Fruit fly (Drosophila melanogaster): ENCODE data around the gene CG6938.
A peak's percentile ranks its signal among the peaks of the same experiment; 100 is the strongest.

The CG6938 gene

dm6 chr3L:11990436-11990835 lies 5.7 kb downstream of the CG6938 start, which contains the start of gene CG6931:
Gene CG6931 (plus strand): TSS chr3L:11990736.
- TF ChIP-seq CG32264 (GFP tag; optimal IDR thresholded peaks at IDR 0.05) (no peak), ey (GFP tag; optimal IDR thresholded peaks at IDR 0.05) (no peak), Mio (GFP tag; optimal IDR thresholded peaks at IDR 0.05) (no peak), Abd-B (GFP tag; optimal IDR thresholded peaks at IDR 0.05) (no peak), Jra (GFP tag; optimal IDR thresholded peaks at IDR 0.05) (no peak), lola (GFP tag; optimal IDR thresholded peaks at IDR 0.05) (no peak), Dif (GFP tag; optimal IDR thresholded peaks at IDR 0.05; ENCODE audit: partially characterized antibody) (no peak)

dm6 chr3L:11992960-11993359 lies 8.3 kb downstream of the CG6938 start, which contains the start of gene viaf:
Gene viaf (minus strand): TSS chr3L:11993179.
- peak; percentile 10 for TF ChIP-seq OdsH (GFP tag; optimal IDR thresholded peaks at IDR 0.05)
- TF ChIP-seq Jra (GFP tag; optimal IDR thresholded peaks at IDR 0.05) = peak; percentile 81
- peak; percentile 61 for TF ChIP-seq rgr (GFP tag; optimal IDR thresholded peaks at IDR 0.05)
- peak in 1 of 2 experiments; percentile 40 for TF ChIP-seq foxo (GFP tag; optimal IDR thresholded peaks at IDR 0.05)
- no peak for TF ChIP-seq fru (GFP tag; optimal IDR thresholded peaks at IDR 0.05)
- TF ChIP-seq Dif (GFP tag; optimal IDR thresholded peaks at IDR 0.05; ENCODE audit: partially characterized antibody) = no peak
- TF ChIP-seq Abd-B (GFP tag; optimal IDR thresholded peaks at IDR 0.05) = no peak
- peak; percentile 2 for TF ChIP-seq sv (GFP tag; optimal IDR thresholded peaks at IDR 0.05)
- TF ChIP-seq HLH106 (tag; optimal IDR thresholded peaks at IDR 0.05) = peak; percentile 49
- TF ChIP-seq sage (GFP tag; optimal IDR thresholded peaks at IDR 0.05) = peak; percentile 43
- TF ChIP-seq Hr83 (GFP tag; optimal IDR thresholded peaks at IDR 0.05; ENCODE audit: poor library complexity, severe bottlenecking) = peak; percentile 39
- TF ChIP-seq brk (GFP tag; optimal IDR thresholded peaks at IDR 0.05) = no peak

- TF ChIP-seq Mio (GFP tag; optimal IDR thresholded peaks at IDR 0.05) (no peak), jim (GFP tag; optimal IDR thresholded peaks at IDR 0.05) (no peak), CG9705 (GFP tag; optimal IDR thresholded peaks at IDR 0.05) (no peak), Vsx2 (GFP tag; optimal IDR thresholded peaks at IDR 0.05; ENCODE audit: partially characterized antibody) (no peak), foxo (GFP tag; optimal IDR thresholded peaks at IDR 0.05) (no peak), sv (GFP tag; optimal IDR thresholded peaks at IDR 0.05) (no peak), CrebA (GFP tag; optimal IDR thresholded peaks at IDR 0.05; ENCODE audit: borderline replicate concordance) (no peak), brk (GFP tag; optimal IDR thresholded peaks at IDR 0.05) (no peak), pan (optimal IDR thresholded peaks at IDR 0.05) (no peak), Hnf4 (GFP tag; optimal IDR thresholded peaks at IDR 0.05) (no peak), OdsH (GFP tag; optimal IDR thresholded peaks at IDR 0.05) (no peak), Dif (GFP tag; optimal IDR thresholded peaks at IDR 0.05; ENCODE audit: partially characterized antibody) (no peak), rgr (GFP tag; optimal IDR thresholded peaks at IDR 0.05) (no peak), tai (GFP tag; optimal IDR thresholded peaks at IDR 0.05) (no peak), ey (GFP tag; optimal IDR thresholded peaks at IDR 0.05) (no peak), lola (GFP tag; optimal IDR thresholded peaks at IDR 0.05) (no peak), N (GFP tag; optimal IDR thresholded peaks at IDR 0.05) (no peak), psq (GFP tag; optimal IDR thresholded peaks at IDR 0.05) (no peak), Hr83 (GFP tag; optimal IDR thresholded peaks at IDR 0.05; ENCODE audit: poor library complexity, severe bottlenecking) (no peak), Myc (optimal IDR thresholded peaks at IDR 0.05) (no peak)
These were observed 13.3 kb downstream of the CG6938 start, which contains the start of gene Grip163 for dm6 chr3L:11997959-11998358. Gene Grip163 (minus strand): TSS chr3L:11998138.

- TF ChIP-seq Dif (GFP tag; optimal IDR thresholded peaks at IDR 0.05; ENCODE audit: partially characterized antibody) = no peak
- TF ChIP-seq Abd-B (GFP tag; optimal IDR thresholded peaks at IDR 0.05) = no peak
- TF ChIP-seq CrebA (GFP tag; optimal IDR thresholded peaks at IDR 0.05; ENCODE audit: borderline replicate concordance) = no peak
- TF ChIP-seq rgr (GFP tag; optimal IDR thresholded peaks at IDR 0.05) = peak; percentile 82
- TF ChIP-seq Jra (GFP tag; optimal IDR thresholded peaks at IDR 0.05) = peak; percentile 71
- TF ChIP-seq lola (GFP tag; optimal IDR thresholded peaks at IDR 0.05) = no peak
- TF ChIP-seq usp (GFP tag; optimal IDR thresholded peaks at IDR 0.05) = no peak
- peak; percentile 71 for TF ChIP-seq OdsH (GFP tag; optimal IDR thresholded peaks at IDR 0.05)
- peak; percentile 73 for TF ChIP-seq fru (GFP tag; optimal IDR thresholded peaks at IDR 0.05)
- no peak for TF ChIP-seq tai (GFP tag; optimal IDR thresholded peaks at IDR 0.05)
- peak; percentile 48 for TF ChIP-seq GATAd (GFP tag; optimal IDR thresholded peaks at IDR 0.05)
- peak; percentile 68 for TF ChIP-seq br (GFP tag; optimal IDR thresholded peaks at IDR 0.05)
- no peak for TF ChIP-seq Dfd (GFP tag; optimal IDR thresholded peaks at IDR 0.05)
- peak; percentile 34 for TF ChIP-seq dmrt93B (GFP tag; optimal IDR thresholded peaks at IDR 0.05)
- TF ChIP-seq psq (GFP tag; optimal IDR thresholded peaks at IDR 0.05) = peak; percentile 70
- no peak for TF ChIP-seq pan (optimal IDR thresholded peaks at IDR 0.05)
- peak; percentile 67 for TF ChIP-seq ey (GFP tag; optimal IDR thresholded peaks at IDR 0.05)
- peak; percentile 79 for TF ChIP-seq h (GFP tag; optimal IDR thresholded peaks at IDR 0.05)
- peak; percentile 48 for TF ChIP-seq dsf (GFP tag; optimal IDR thresholded peaks at IDR 0.05; ENCODE audit: borderline replicate concordance)
- TF ChIP-seq Sp1 (GFP tag; optimal IDR thresholded peaks at IDR 0.05) = peak; percentile 42
- TF ChIP-seq jim (GFP tag; optimal IDR thresholded peaks at IDR 0.05) = no peak
- peak in 1 of 2 experiments; percentile 75 for TF ChIP-seq foxo (GFP tag; optimal IDR thresholded peaks at IDR 0.05)
- TF ChIP-seq dl (GFP tag; optimal IDR thresholded peaks at IDR 0.05; ENCODE audit: insufficient read depth in 1 of 2, partially characterized antibody in 2 of 2) = no peak
- TF ChIP-seq CG9705 (GFP tag; optimal IDR thresholded peaks at IDR 0.05) = peak; percentile 20
- TF ChIP-seq woc (GFP tag; optimal IDR thresholded peaks at IDR 0.05) = peak; percentile 51
- peak; percentile 45 for TF ChIP-seq HLH106 (tag; optimal IDR thresholded peaks at IDR 0.05)
- TF ChIP-seq Myc (optimal IDR thresholded peaks at IDR 0.05) = peak; percentile 58
- TF ChIP-seq Hr83 (GFP tag; optimal IDR thresholded peaks at IDR 0.05; ENCODE audit: poor library complexity, severe bottlenecking) = peak; percentile 14
- peak; percentile 75 for TF ChIP-seq sv (GFP tag; optimal IDR thresholded peaks at IDR 0.05)
- TF ChIP-seq Hnf4 (GFP tag; optimal IDR thresholded peaks at IDR 0.05) = peak; percentile 85
These were observed 17.9 kb downstream of the CG6938 start, which contains the start of the genes Pop2 and CG6928 for dm6 chr3L:12002321-12003248. Gene Pop2 (minus strand): TSS chr3L:12002915. Gene CG6928 (plus strand): TSS chr3L:12003155.
